Fruit fly (Drosophila melanogaster) Kc167 (cell line): ENCODE results near the gene Cpr78Cb.

ENCODE experiments used
- Myc ChIP-seq: fragments of >200 bp; optimal IDR thresholded peaks from 2 replicates; lab custom pipeline; 2017; ENCODE audit warnings: missing external identifiers
- Sin3A ChIP-seq: fragments of >200 bp; optimal IDR thresholded peaks from 2 replicates; lab custom pipeline; 2018; ENCODE audit warnings: missing external identifiers
- h ChIP-seq: fragments of >200 bp; optimal IDR thresholded peaks from 3 replicates; lab custom pipeline; 2018; ENCODE audit warnings: missing external identifiers
- insv ChIP-seq: fragments of >200 bp; optimal IDR thresholded peaks from 3 replicates; lab custom pipeline; 2018; ENCODE audit warnings: missing external identifiers
- psq ChIP-seq: fragments of >200 bp; optimal IDR thresholded peaks from 2 replicates; lab custom pipeline; 2017; ENCODE audit warnings: missing external identifiers
- ttk ChIP-seq: sonication (Bioruptor generic); optimal IDR thresholded peaks from 2 replicates; lab custom pipeline; 2017; ENCODE audit warnings: missing external identifiers

Cpr78Cb gene

DNA sequence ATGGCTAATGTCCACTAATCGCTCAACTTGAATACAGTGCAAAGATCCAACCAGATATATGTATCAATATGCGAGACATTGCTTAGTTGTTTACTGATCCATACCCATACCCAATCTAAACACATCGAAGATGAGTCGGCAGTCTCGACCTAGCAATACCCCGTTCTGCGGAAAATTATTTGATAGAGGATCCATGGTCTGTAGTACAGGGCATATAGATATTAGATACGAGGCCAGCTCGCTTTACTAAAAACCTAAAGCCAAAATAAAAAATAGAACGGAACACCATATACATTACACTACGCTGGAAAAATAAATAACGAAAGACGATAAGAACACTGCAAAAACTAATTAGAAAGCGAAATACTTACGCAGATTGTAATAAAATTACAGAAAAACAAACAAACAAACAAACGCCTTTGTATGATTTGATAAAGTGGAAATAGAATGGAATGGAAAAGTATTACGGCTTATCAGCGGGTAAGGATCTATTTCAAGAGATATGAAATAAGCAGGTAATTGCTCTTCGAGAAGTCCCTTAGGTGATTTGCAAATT lies 28.1 kb upstream of the Cpr78Cb start:
- no peak for TF ChIP-seq insv (lab: Kevin White, UChicago)
- no peak for TF ChIP-seq psq (lab: Kevin White, UChicago)
- TF ChIP-seq Myc (lab: Kevin White, UChicago), result no peak
- TF ChIP-seq ttk (lab: Kevin White, UChicago), result no peak
- no peak for TF ChIP-seq h
- TF ChIP-seq Sin3A (lab: Kevin White, UChicago), result no peak

DNA sequence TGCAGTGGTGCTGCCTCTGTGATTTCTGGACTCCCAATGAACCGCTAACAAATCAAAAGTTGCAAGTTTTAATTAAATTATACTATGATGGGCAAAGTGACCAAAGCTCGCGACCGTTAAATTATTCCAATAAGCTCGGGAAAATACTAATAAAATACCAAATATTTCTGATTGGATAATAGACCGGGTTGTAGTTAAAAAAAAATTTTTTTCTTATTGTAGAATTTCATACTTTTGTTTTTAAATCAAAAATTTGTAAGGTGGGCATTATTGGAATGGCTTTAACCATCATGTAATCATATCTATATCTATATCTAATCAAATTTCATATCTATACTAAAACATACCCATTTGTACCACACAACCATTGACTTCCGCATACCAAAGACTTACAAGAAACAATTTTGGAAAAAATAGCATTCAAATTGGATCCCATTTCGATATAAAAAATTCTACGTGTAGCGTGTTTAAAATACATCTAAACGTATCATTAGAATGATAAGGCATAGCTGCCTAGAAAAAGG lies 26.4 kb upstream of the Cpr78Cb start, which contains the start of gene CG9391:
TSS of gene CG9391 (minus strand) at position 474 of the 524 bp plus-strand sequence.
- TF ChIP-seq Myc (lab: Kevin White, UChicago), result no peak
- TF ChIP-seq Sin3A (lab: Kevin White, UChicago), result no peak
- TF ChIP-seq h, result no peak
- no peak for TF ChIP-seq psq (lab: Kevin White, UChicago)
- no peak for TF ChIP-seq insv (lab: Kevin White, UChicago)
- TF ChIP-seq ttk (lab: Kevin White, UChicago), result no peak

DNA sequence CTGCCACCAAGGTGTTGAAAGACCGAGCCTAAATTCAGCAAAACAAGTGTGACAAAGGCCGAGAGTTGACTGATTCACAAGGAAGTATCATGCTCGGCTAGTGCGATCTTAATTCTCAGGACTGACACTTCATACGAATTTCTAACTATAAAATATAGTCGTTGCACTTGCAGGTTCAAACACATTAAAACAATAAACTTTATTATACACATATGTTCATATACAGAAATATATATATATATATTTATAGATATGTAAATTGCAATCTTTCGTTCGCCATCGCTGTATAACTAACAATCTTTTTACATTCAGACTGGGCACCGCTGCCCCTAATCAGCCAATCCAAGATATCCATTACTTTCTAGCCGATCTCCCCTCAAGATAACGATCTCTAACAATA lies 23.8 kb upstream of the Cpr78Cb start, which contains the start of gene CG9389:
TSS of gene CG9389 (minus strand) at position 101 of the 400 bp plus-strand sequence.
- no peak for TF ChIP-seq h
- no peak for TF ChIP-seq Sin3A (lab: Kevin White, UChicago)
- TF ChIP-seq ttk (lab: Kevin White, UChicago), result no peak
- no peak for TF ChIP-seq insv (lab: Kevin White, UChicago)

dm6 chr3L:21273504-21273903 lies 20.8 kb upstream of the Cpr78Cb start:
- TF ChIP-seq Myc (lab: Kevin White, UChicago) (no peak), ttk (lab: Kevin White, UChicago) (no peak), insv (lab: Kevin White, UChicago) (no peak), psq (lab: Kevin White, UChicago) (no peak), Sin3A (lab: Kevin White, UChicago) (no peak), h (no peak)

dm6 chr3L:21275921-21276295 lies 18.4 kb upstream of the Cpr78Cb start:
- TF ChIP-seq Sin3A (lab: Kevin White, UChicago) (no peak), ttk (lab: Kevin White, UChicago) (no peak), h (no peak), insv (lab: Kevin White, UChicago) (no peak), psq (lab: Kevin White, UChicago) (no peak), Myc (lab: Kevin White, UChicago) (no peak)

dm6 chr3L:21276296-21277257 lies 17.7 kb upstream of the Cpr78Cb start:
- TF ChIP-seq h (no peak), psq (lab: Kevin White, UChicago) (no peak), ttk (lab: Kevin White, UChicago) (peak; percentile 45)

dm6 chr3L:21277897-21278530 lies 16.3 kb upstream of the Cpr78Cb start:
- TF ChIP-seq insv (lab: Kevin White, UChicago) (no peak), Myc (lab: Kevin White, UChicago) (no peak), h (no peak), ttk (lab: Kevin White, UChicago) (no peak), Sin3A (lab: Kevin White, UChicago) (no peak), psq (lab: Kevin White, UChicago) (no peak)

DNA sequence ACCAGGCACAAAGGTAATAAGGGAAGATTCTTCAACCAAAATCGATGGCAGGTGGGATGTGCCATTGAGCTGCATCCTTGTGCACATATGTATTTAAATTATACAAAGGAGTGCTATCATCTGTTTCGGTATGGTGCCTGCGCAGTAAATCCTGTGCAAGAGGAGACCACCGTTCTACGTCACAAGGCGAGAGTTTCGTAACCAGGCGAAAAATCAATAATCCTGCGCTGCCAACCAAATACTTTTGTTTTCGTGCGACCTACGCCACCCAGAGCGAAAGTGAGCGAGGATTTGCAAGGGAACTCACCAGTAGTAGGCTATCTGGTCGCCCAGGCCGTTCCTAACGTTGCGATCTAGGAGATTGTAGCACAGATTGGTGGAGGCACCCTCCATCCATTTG lies 15.1 kb upstream of the Cpr78Cb start:
- TF ChIP-seq h (no peak), insv (lab: Kevin White, UChicago) (no peak), ttk (lab: Kevin White, UChicago) (no peak), Myc (lab: Kevin White, UChicago) (no peak), Sin3A (lab: Kevin White, UChicago) (no peak), psq (lab: Kevin White, UChicago) (no peak)

dm6 chr3L:21279876-21280566 lies 14.3 kb upstream of the Cpr78Cb start, which contains the start of gene AcCoAS:
AcCoAS (minus strand) TSS chr3L:21280243.
- TF ChIP-seq insv (lab: Kevin White, UChicago) (no peak), ttk (lab: Kevin White, UChicago) (no peak), Sin3A (lab: Kevin White, UChicago) (no peak), Myc (lab: Kevin White, UChicago) (no peak), psq (lab: Kevin White, UChicago) (no peak), h (no peak)

dm6 chr3L:21280996-21281691 lies 13.1 kb upstream of the Cpr78Cb start, which contains the start of gene ppl:
ppl (minus strand) TSS chr3L:21281506.
- TF ChIP-seq psq (lab: Kevin White, UChicago), result no peak
- no peak for TF ChIP-seq h
- TF ChIP-seq insv (lab: Kevin White, UChicago), result no peak
- TF ChIP-seq ttk (lab: Kevin White, UChicago), result no peak
- TF ChIP-seq Sin3A (lab: Kevin White, UChicago), result no peak
- TF ChIP-seq Myc (lab: Kevin White, UChicago), result no peak
